Worm (Caenorhabditis elegans): ENCODE measurements around the gene T21D12.7.

T21D12.7 gene

DNA sequence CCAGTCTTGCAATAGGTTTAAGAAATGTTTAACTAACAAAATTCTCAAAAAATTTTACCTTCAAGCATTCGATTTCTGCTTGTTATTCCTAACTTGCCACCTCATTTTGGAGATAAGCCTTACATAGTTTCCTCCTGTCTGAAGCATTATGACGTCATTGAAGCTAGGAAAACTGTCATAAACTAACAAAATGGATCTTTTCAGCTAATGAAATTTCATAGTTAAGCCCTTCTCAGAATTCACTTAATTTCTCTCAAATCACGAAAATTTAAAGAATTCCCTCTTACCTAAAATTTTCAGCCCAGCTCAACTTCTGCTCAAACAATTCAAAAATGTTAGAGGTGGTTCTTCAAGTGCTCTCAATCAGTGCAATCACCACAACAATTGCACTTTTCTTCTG is 15.9 kb upstream of the T21D12.7 start, which contains the start of gene swt-1:
Gene swt-1 (plus strand): TSS at position 301 of the 400 bp plus-strand sequence.
- TF ChIP-seq zag-1 (tag; optimal IDR thresholded peaks at IDR 0.05), result no peak
- no peak for TF ChIP-seq Y48G9A.11 (GFP tag; IDR thresholded peaks at IDR 0.05)
- no peak for TF ChIP-seq saeg-2 (GFP tag; IDR thresholded peaks at IDR 0.05)

DNA sequence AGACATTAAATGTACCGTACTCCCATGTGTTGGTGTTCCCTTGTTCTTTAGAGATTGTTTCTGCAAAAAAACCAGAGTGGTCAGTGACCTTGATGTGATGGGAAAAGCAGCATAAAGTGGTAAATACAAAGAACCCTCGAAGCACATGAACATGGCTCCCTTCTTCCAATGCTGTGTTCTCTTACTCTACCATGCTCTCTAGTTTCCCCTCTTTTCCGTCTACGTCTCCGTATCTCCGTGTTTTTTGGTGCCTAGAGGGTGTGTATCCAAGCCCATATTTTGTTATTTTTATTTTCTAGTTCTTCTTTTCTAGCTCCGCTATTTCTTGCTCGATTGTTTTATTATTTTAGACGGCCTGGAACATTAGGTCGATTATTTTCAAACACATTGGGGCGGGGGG is 15.3 kb upstream of the T21D12.7 start:
- TF ChIP-seq madf-9 (GFP tag; conservative IDR thresholded peaks at IDR 0.05) (no peak), hmg-1.1 (GFP tag; IDR thresholded peaks at IDR 0.05) (0 out of 2 replicates have a peak, but pooled peaks have one; percentile 15), hlh-11 (tag; optimal IDR thresholded peaks at IDR 0.05) (peak; percentile 36), ceh-20 (GFP tag; IDR thresholded peaks at IDR 0.05) (no peak), lin-1 (GFP tag; IDR thresholded peaks at IDR 0.05) (no peak), ZK337.2 (GFP tag; IDR thresholded peaks at IDR 0.05) (no peak), mdt-29 (GFP tag; IDR thresholded peaks at IDR 0.05) (no peak), set-16 (GFP tag; IDR thresholded peaks at IDR 0.05) (no peak), snpc-4 (tag; optimal IDR thresholded peaks at IDR 0.05) (no peak), nhr-42 (GFP tag; IDR thresholded peaks at IDR 0.05) (no peak), snpc-1.2 (GFP tag; IDR thresholded peaks at IDR 0.05) (no peak), lin-39 (tag; optimal IDR thresholded peaks at IDR 0.05) (no peak), T26A8.4 (GFP tag; IDR thresholded peaks at IDR 0.05) (no peak), rbr-2 (tag; optimal IDR thresholded peaks at IDR 0.05) (no peak), ceh-62 (tag; optimal IDR thresholded peaks at IDR 0.05) (no peak), ztf-11 (tag; optimal IDR thresholded peaks at IDR 0.05) (no peak), mes-2 (tag; optimal IDR thresholded peaks at IDR 0.05; ENCODE audit: poor library complexity, severe bottlenecking) (peak; percentile 19), dmd-8 (GFP tag; IDR thresholded peaks at IDR 0.05) (no peak), dve-1 (tag; optimal IDR thresholded peaks at IDR 0.05; ENCODE audit: insufficient read depth) (no peak), zfp-2 (tag; optimal IDR thresholded peaks at IDR 0.05) (no peak), unc-39 (tag; optimal IDR thresholded peaks at IDR 0.05) (no peak), Y5F2A.4 (GFP tag; optimal IDR thresholded peaks at IDR 0.05) (no peak), php-3 (GFP tag; IDR thresholded peaks at IDR 0.05) (no peak), pha-4 (GFP tag; IDR thresholded peaks at IDR 0.05) (peak; percentile 41; the same call in 1 of the 2 replicates), pha-4 (tag; optimal IDR thresholded peaks at IDR 0.05) (no peak), nhr-25 (tag; optimal IDR thresholded peaks at IDR 0.05; ENCODE audit: borderline replicate concordance, insufficient read depth) (no peak), tag-97 (GFP tag; IDR thresholded peaks at IDR 0.05) (no peak), nhr-11 (tag; optimal IDR thresholded peaks at IDR 0.05) (peak; percentile 37), aha-1 (tag) (peak; percentile 73), hlh-30 (tag; optimal IDR thresholded peaks at IDR 0.05; ENCODE audit: insufficient read depth) (peak; percentile 54), F44E2.7 (GFP tag; IDR thresholded peaks at IDR 0.05) (no peak), zfp-3 (GFP tag; conservative IDR thresholded peaks at IDR 0.05) (no peak), lsy-2 (tag; optimal IDR thresholded peaks at IDR 0.05) (peak in 1 of 2 experiments; percentile 47), lin-38 (GFP tag; IDR thresholded peaks at IDR 0.05) (0 out of 2 replicates have a peak, but pooled peaks have one; percentile 26), T20F7.1 (GFP tag; optimal IDR thresholded peaks at IDR 0.05) (no peak), nhr-41 (GFP tag; IDR thresholded peaks at IDR 0.05) (0 out of 2 replicates have a peak, but pooled peaks have one; percentile 10), madf-5 (GFP tag; IDR thresholded peaks at IDR 0.05) (no peak), egl-27 (tag; optimal IDR thresholded peaks at IDR 0.05) (no peak), nhr-77 (tag; optimal IDR thresholded peaks at IDR 0.05) (no peak), arid-1 (GFP tag; conservative IDR thresholded peaks at IDR 0.05) (no peak), ama-1 (optimal IDR thresholded peaks at IDR 0.05) (no peak), ceh-44 (GFP tag; IDR thresholded peaks at IDR 0.05) (no peak)

Measured in whole organism, L4 larva.